Fruit fly (Drosophila melanogaster) whole organism, adult: ENCODE data around the gene CG17598.

Experiments used
- CG11617 ChIP-seq: fragments of 200-800 bp; sonication (Bioruptor generic); optimal IDR thresholded peaks from 2 replicates; lab custom pipeline; 2017; ENCODE audit warnings: mild to moderate bottlenecking, missing biosample characterization, missing genetic modification reagents, missing genetic modification characterization
- CG12768 ChIP-seq: fragments of 200-800 bp; sonication (Bioruptor generic); optimal IDR thresholded peaks from 2 replicates; lab custom pipeline; 2017; ENCODE audit warnings: missing biosample characterization, missing genetic modification characterization, mild to moderate bottlenecking, moderate library complexity, missing genetic modification reagents
- CG14711 ChIP-seq: fragments of 200-800 bp; sonication (Bioruptor generic); optimal IDR thresholded peaks from 2 replicates; lab custom pipeline; 2018; ENCODE audit warnings: missing biosample characterization, mild to moderate bottlenecking, missing genetic modification characterization, moderate library complexity
- CG1620 ChIP-seq: fragments of 200-800 bp; sonication (Bioruptor generic); optimal IDR thresholded peaks from 2 replicates; lab custom pipeline; 2016; ENCODE audit warnings: missing biosample characterization, missing genetic modification characterization
- CG33017 ChIP-seq: fragments of 200-800 bp; sonication (Bioruptor generic); optimal IDR thresholded peaks from 2 replicates; lab custom pipeline; 2018; ENCODE audit warnings: missing biosample characterization, mild to moderate bottlenecking, missing genetic modification characterization, moderate library complexity
- CG5204 ChIP-seq: fragments of 200-800 bp; sonication (Bioruptor generic); optimal IDR thresholded peaks from 2 replicates; lab custom pipeline; 2016; ENCODE audit warnings: missing biosample characterization, missing genetic modification characterization
- CG7045 ChIP-seq: fragments of 200-800 bp; sonication (Bioruptor generic); optimal IDR thresholded peaks from 2 replicates; lab custom pipeline; 2017; ENCODE audit warnings: missing biosample characterization, mild to moderate bottlenecking, missing genetic modification characterization
- CG7101 ChIP-seq: fragments of 200-800 bp; sonication (Bioruptor generic); optimal IDR thresholded peaks from 2 replicates; lab custom pipeline; 2018; ENCODE audit warnings: missing biosample characterization, mild to moderate bottlenecking, missing genetic modification characterization, moderate library complexity
- Clk ChIP-seq: fragments of 200-800 bp; sonication (Bioruptor generic); optimal IDR thresholded peaks from 2 replicates; lab custom pipeline; 2017; ENCODE audit warnings: missing biosample characterization, missing genetic modification characterization
- Crg-1 ChIP-seq: fragments of 200-800 bp; sonication (Bioruptor generic); optimal IDR thresholded peaks from 2 replicates; lab custom pipeline; 2016; ENCODE audit warnings: missing biosample characterization, missing genetic modification characterization
- Hr96 ChIP-seq: fragments of 200-800 bp; sonication (Bioruptor generic); optimal IDR thresholded peaks from 2 replicates; lab custom pipeline; 2016; ENCODE audit warnings: missing biosample characterization, missing genetic modification characterization
- Mnt ChIP-seq: fragments of 200-800 bp; sonication (Bioruptor generic); optimal IDR thresholded peaks from 2 replicates; lab custom pipeline; 2016; ENCODE audit warnings: missing biosample characterization, mild to moderate bottlenecking, missing genetic modification characterization
- bab1 ChIP-seq: fragments of 200-800 bp; sonication (Bioruptor generic); optimal IDR thresholded peaks from 3 replicates; lab custom pipeline; 2019; ENCODE audit warnings: missing biosample characterization, mild to moderate bottlenecking, missing genetic modification characterization, moderate library complexity
- cic ChIP-seq: fragments of 200-800 bp; sonication (Bioruptor generic); optimal IDR thresholded peaks from 2 replicates; lab custom pipeline; 2017; ENCODE audit warnings: missing biosample characterization, mild to moderate bottlenecking, missing genetic modification characterization, moderate library complexity
- cnc ChIP-seq, 2 experiments: fragments of >200 bp; optimal IDR thresholded peaks; 2 replicates each; lab custom pipeline; 2017
- kay ChIP-seq: fragments of 200-800 bp; sonication (Bioruptor generic); peaks from one replicate; lab custom pipeline; 2016; ENCODE audit warnings: missing biosample characterization, missing genetic modification characterization, borderline replicate concordance
- ovo ChIP-seq: fragments of 200-800 bp; sonication (Bioruptor generic); optimal IDR thresholded peaks from 2 replicates; lab custom pipeline; 2016; ENCODE audit warnings: missing biosample characterization, missing genetic modification characterization
- pad ChIP-seq: fragments of 200-800 bp; sonication (Bioruptor generic); optimal IDR thresholded peaks from 3 replicates; lab custom pipeline; 2017; ENCODE audit warnings: missing biosample characterization, missing genetic modification characterization, mild to moderate bottlenecking, moderate library complexity, missing genetic modification reagents
- tj ChIP-seq: fragments of 200-800 bp; sonication (Bioruptor generic); optimal IDR thresholded peaks from 3 replicates; lab custom pipeline; 2017; ENCODE audit warnings: missing biosample characterization, mild to moderate bottlenecking, missing genetic modification characterization, moderate library complexity
- toe ChIP-seq: fragments of 200-800 bp; sonication (Bioruptor generic); optimal IDR thresholded peaks from 2 replicates; lab custom pipeline; 2016; ENCODE audit warnings: missing biosample characterization, missing genetic modification characterization

CG17598 gene

dm6 chrX:22540065-22540504, at the start of gene CG17598:
TSS of gene CG17598 (minus strand) at chrX:22540383.
- TF ChIP-seq CG12768 (no peak), CG1620 (GFP tag; lab: Kevin White, UChicago) (no peak), bab1 (GFP tag; lab: Kevin White, UChicago) (no peak), toe (no peak), Crg-1 (GFP tag; lab: Kevin White, UChicago) (no peak), pad (GFP tag; lab: Kevin White, UChicago) (no peak), Mnt (GFP tag; lab: Kevin White, UChicago) (no peak), CG11617 (GFP tag; lab: Kevin White, UChicago) (no peak), cnc (optimal IDR thresholded peaks at IDR 0.05; lab: Kevin White, UChicago) (no peak), tj (no peak), kay (GFP tag; lab: Kevin White, UChicago) (no peak), CG14711 (tag; lab: Kevin White, UChicago) (no peak), CG5204 (GFP tag; lab: Kevin White, UChicago) (no peak), Hr96 (GFP tag; lab: Kevin White, UChicago) (no peak), CG7045 (GFP tag; lab: Kevin White, UChicago) (no peak), Clk (GFP tag; lab: Kevin White, UChicago) (no peak)

dm6 chrX:22582909-22583308, 42.7 kb upstream of the CG17598 start:
- no peak for TF ChIP-seq CG11617 (GFP tag; lab: Kevin White, UChicago)
- TF ChIP-seq bab1 (GFP tag; lab: Kevin White, UChicago), result no peak
- TF ChIP-seq Hr96 (GFP tag; lab: Kevin White, UChicago), result no peak
- TF ChIP-seq tj, result no peak
- no peak for TF ChIP-seq cnc (optimal IDR thresholded peaks at IDR 0.05; lab: Kevin White, UChicago)
- TF ChIP-seq Clk (GFP tag; lab: Kevin White, UChicago), result no peak
- TF ChIP-seq CG7045 (GFP tag; lab: Kevin White, UChicago), result no peak
- TF ChIP-seq ovo (GFP tag; lab: Kevin White, UChicago), result no peak
- TF ChIP-seq pad (GFP tag; lab: Kevin White, UChicago), result no peak
- no peak for TF ChIP-seq toe

dm6 chrX:22575082-22575481, 34.9 kb upstream of the CG17598 start:
- no peak for TF ChIP-seq CG7045 (GFP tag; lab: Kevin White, UChicago)
- TF ChIP-seq bab1 (GFP tag; lab: Kevin White, UChicago), result no peak
- TF ChIP-seq cnc (optimal IDR thresholded peaks at IDR 0.05; lab: Kevin White, UChicago), result no peak
- TF ChIP-seq pad (GFP tag; lab: Kevin White, UChicago), result no peak
- TF ChIP-seq CG11617 (GFP tag; lab: Kevin White, UChicago), result no peak
- TF ChIP-seq CG1620 (GFP tag; lab: Kevin White, UChicago), result no peak
- no peak for TF ChIP-seq Clk (GFP tag; lab: Kevin White, UChicago)
- TF ChIP-seq Mnt (GFP tag; lab: Kevin White, UChicago), result no peak
- no peak for TF ChIP-seq Crg-1 (GFP tag; lab: Kevin White, UChicago)
- no peak for TF ChIP-seq toe
- TF ChIP-seq CG33017, result no peak
- TF ChIP-seq tj, result no peak
- TF ChIP-seq Hr96 (GFP tag; lab: Kevin White, UChicago), result no peak
- TF ChIP-seq cic (GFP tag; lab: Kevin White, UChicago), result no peak
- no peak for TF ChIP-seq kay (GFP tag; lab: Kevin White, UChicago)
- TF ChIP-seq CG14711 (tag; lab: Kevin White, UChicago), result no peak

DNA sequence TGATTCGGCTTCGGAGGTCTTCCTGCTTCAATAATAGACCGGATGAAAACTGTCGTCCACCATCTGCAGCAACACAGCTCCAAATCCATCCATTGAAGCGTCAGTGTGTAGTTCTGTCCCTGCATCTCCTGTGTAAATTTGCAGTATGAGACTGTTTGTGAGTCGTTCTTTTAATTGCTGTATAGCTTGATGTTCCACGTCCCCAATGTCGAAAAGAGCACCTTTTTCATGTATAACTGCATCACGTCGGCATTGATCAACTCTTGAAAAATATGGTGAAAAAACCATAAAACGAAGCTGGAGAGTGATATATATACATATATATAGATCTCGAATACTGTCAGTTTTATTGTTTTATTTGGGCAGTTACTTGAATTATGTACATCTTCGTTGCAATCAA, 34.2 kb upstream of the CG17598 start:
- TF ChIP-seq Crg-1 (GFP tag; lab: Kevin White, UChicago), result no peak

DNA sequence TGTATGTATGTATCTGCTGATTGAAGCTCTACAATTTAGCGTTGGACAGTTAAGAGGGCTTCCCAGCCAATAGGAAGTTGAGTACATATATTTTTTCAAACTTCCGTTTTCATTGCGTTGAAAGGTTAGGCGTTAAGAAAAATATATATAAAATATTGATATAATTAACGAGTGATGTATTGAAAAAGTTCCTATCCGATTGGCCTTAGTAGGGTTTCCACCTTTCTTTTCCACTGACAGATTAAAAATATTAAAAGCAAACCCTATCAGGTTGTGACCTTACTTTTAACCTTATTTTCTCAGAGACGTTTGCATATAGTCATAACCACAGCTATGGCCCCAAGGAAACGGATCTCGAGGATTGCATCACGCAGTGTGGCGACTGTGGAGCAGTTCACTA, 6.6 kb upstream of the CG17598 start, which contains the start of gene CG17601:
CG17601 (plus strand) TSS at position 301 of the 400 bp plus-strand sequence.
- TF ChIP-seq Clk (GFP tag; lab: Kevin White, UChicago) (no peak), CG1620 (GFP tag; lab: Kevin White, UChicago) (no peak), CG5204 (GFP tag; lab: Kevin White, UChicago) (no peak), Crg-1 (GFP tag; lab: Kevin White, UChicago) (no peak), cic (GFP tag; lab: Kevin White, UChicago) (no peak), kay (GFP tag; lab: Kevin White, UChicago) (no peak), CG7101 (no peak), cnc (optimal IDR thresholded peaks at IDR 0.05; lab: Kevin White, UChicago) (no peak), toe (no peak)

DNA sequence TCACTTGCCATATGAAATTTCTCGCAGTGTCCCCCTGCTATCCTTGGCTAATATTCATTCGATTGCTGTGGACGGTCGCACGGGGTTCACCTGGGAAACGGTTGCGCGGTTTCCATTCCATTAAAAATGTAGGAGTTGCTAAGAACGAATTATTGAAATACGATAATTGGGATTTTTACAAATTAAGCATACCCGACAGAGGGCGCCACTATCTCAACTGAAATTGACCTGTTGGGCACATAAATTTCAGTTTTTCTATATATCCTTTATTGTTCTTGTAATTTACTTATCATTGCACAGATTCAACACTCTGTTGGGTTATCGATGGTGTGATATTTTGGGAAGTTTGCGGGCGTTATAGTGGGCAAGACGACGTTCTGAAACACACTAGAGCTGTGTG, 4.5 kb upstream of the CG17598 start:
- TF ChIP-seq bab1 (GFP tag; lab: Kevin White, UChicago), result no peak
- TF ChIP-seq CG1620 (GFP tag; lab: Kevin White, UChicago), result no peak
- TF ChIP-seq kay (GFP tag; lab: Kevin White, UChicago), result no peak
- TF ChIP-seq cnc (optimal IDR thresholded peaks at IDR 0.05; lab: Kevin White, UChicago), result no peak

DNA sequence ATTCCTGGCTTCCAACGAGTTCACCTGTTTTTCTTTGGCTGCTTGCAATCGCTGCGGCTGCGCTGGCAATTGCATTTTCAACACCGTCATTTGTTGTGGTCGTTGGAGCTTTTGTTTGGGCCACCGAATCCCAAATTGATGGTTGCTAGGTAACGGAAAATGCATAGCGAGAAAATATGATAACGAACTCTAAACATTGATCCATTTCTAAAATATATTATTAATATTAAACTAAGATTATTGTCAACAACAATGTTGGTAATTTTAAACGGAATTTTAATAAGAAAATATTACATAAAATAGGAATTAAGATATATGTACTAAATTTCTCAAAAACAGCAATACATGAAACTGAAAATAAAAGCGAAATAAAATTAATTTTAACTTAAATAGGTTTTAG, 4.0 kb upstream of the CG17598 start, which contains the start of gene Cluap1:
Cluap1 (minus strand) TSS at position 101 of the 400 bp plus-strand sequence.
- TF ChIP-seq Mnt (GFP tag; lab: Kevin White, UChicago) (no peak), pad (GFP tag; lab: Kevin White, UChicago) (no peak), Clk (GFP tag; lab: Kevin White, UChicago) (no peak), CG14711 (tag; lab: Kevin White, UChicago) (no peak), CG7045 (GFP tag; lab: Kevin White, UChicago) (no peak), CG12768 (no peak), CG1620 (GFP tag; lab: Kevin White, UChicago) (no peak), bab1 (GFP tag; lab: Kevin White, UChicago) (no peak), toe (no peak), CG11617 (GFP tag; lab: Kevin White, UChicago) (no peak), cnc (optimal IDR thresholded peaks at IDR 0.05; lab: Kevin White, UChicago) (no peak), ovo (GFP tag; lab: Kevin White, UChicago) (no peak), kay (GFP tag; lab: Kevin White, UChicago) (no peak)
